Fruit fly (Drosophila melanogaster) Kc167 (cell line): ENCODE data around the gene CG14570.

ENCODE experiments used
- Myc ChIP-seq: fragments of >200 bp; optimal IDR thresholded peaks from 2 replicates; lab custom pipeline; 2017; ENCODE audit warnings: missing external identifiers
- Sin3A ChIP-seq: fragments of >200 bp; optimal IDR thresholded peaks from 2 replicates; lab custom pipeline; 2018; ENCODE audit warnings: missing external identifiers
- h ChIP-seq: fragments of >200 bp; optimal IDR thresholded peaks from 3 replicates; lab custom pipeline; 2018; ENCODE audit warnings: missing external identifiers
- insv ChIP-seq: fragments of >200 bp; optimal IDR thresholded peaks from 3 replicates; lab custom pipeline; 2018; ENCODE audit warnings: missing external identifiers
- psq ChIP-seq: fragments of >200 bp; optimal IDR thresholded peaks from 2 replicates; lab custom pipeline; 2017; ENCODE audit warnings: missing external identifiers
- ttk ChIP-seq: sonication (Bioruptor generic); optimal IDR thresholded peaks from 2 replicates; lab custom pipeline; 2017; ENCODE audit warnings: missing external identifiers

DNA sequence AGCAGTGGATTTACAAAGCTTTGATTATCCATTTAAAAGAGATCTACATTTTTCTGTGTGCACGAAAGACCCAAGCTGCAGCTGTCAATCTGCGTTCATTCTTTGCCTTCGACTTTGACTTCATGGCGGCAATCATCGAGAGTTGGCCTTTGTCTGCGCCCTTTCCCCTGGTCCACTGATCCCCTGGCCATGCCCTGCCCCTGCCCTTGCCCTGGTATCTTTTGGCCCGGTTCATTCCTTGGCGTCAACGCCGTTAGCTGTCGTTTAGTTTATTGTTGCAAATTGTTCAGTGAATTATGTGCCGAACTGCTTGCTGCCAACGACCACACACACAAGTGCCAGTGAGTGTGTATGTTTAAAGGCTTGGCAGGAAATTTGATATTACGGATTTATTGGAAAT, 29.3 kb downstream of the CG14570 start:
- TF ChIP-seq Sin3A (no peak), Myc (lab: Kevin White, UChicago) (no peak), h (lab: Kevin White, UChicago) (no peak), insv (no peak), ttk (lab: Kevin White, UChicago) (no peak), psq (no peak)
